Fruit fly (Drosophila melanogaster) whole organism: ENCODE measurements around the gene lectin-28C.

Experiments used
- CG8478 ChIP-seq: fragments of >200 bp; optimal IDR thresholded peaks from 2 replicates; lab custom pipeline; 2018; ENCODE audit warnings: inconsistent platforms
- Dll ChIP-seq: fragments of >200 bp; optimal IDR thresholded peaks from 2 replicates; lab custom pipeline; 2017
- EcR ChIP-seq, 2 experiments: fragments of >200 bp; optimal IDR thresholded peaks; 2 replicates each; lab custom pipeline; 2017; ENCODE audit warnings: missing biosample characterization in 2 of 2, missing genetic modification characterization in 2 of 2, missing genetic modification reagents in 2 of 2
- pan ChIP-seq: fragments of >200 bp; optimal IDR thresholded peaks from 2 replicates; lab custom pipeline; 2017
- psq ChIP-seq: fragments of >200 bp; optimal IDR thresholded peaks from 2 replicates; lab custom pipeline; 2017
- usp ChIP-seq: fragments of >200 bp; optimal IDR thresholded peaks from 2 replicates; lab custom pipeline; 2017; ENCODE audit warnings: missing biosample characterization, missing genetic modification characterization, mixed read lengths

The lectin-28C gene

dm6 chr2L:7827045-7828004 lies 29.6 kb upstream of the lectin-28C start, which contains the start of the genes Rack1 and mts:
Gene Rack1 (minus strand): TSS chr2L:7827315.
Gene mts (plus strand): TSS chr2L:7827650.
- TF ChIP-seq EcR (GFP tag; optimal IDR thresholded peaks at IDR 0.05; lab: Kevin White, UChicago) (no peak), pan (lab: Kevin White, UChicago) (no peak), CG8478 (lab: Kevin White, UChicago) (no peak), psq (no peak), Dll (lab: Kevin White, UChicago) (no peak), usp (GFP tag; lab: Kevin White, UChicago) (no peak)

- TF ChIP-seq Dll (lab: Kevin White, UChicago) (no peak), CG8478 (lab: Kevin White, UChicago) (peak; percentile 95)
Measured at dm6 chr2L:7828231-7828630, 28.6 kb upstream of the lectin-28C start.

- TF ChIP-seq EcR (GFP tag; optimal IDR thresholded peaks at IDR 0.05; lab: Kevin White, UChicago): no peak
- TF ChIP-seq CG8478 (lab: Kevin White, UChicago): no peak
Measured at dm6 chr2L:7828901-7829300, 28.0 kb upstream of the lectin-28C start.

dm6 chr2L:7833238-7833637 lies 23.6 kb upstream of the lectin-28C start:
- TF ChIP-seq CG8478 (lab: Kevin White, UChicago): no peak
- no peak for TF ChIP-seq EcR (GFP tag; optimal IDR thresholded peaks at IDR 0.05; lab: Kevin White, UChicago)
- no peak for TF ChIP-seq usp (GFP tag; lab: Kevin White, UChicago)
- no peak for TF ChIP-seq pan (lab: Kevin White, UChicago)
- TF ChIP-seq Dll (lab: Kevin White, UChicago): no peak
- no peak for TF ChIP-seq psq

DNA sequence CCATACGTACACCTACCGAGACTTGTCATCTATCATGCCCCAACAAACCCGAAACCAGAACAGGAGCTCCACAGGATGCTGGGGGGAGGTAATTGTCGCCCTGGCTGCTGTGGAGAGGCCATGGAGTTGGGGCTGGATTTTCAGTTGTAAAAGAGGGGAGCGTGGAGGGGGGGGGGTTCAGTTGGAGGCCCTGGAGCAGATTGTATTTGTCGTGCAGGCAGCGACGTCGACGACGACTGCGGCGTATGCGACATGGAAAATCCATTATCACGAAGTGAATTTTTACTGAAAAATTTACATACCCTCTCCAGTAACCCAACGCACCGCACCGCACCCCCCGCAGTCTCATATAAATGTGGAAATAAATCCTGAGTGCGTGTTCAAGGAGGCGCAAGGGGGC lies 23.2 kb upstream of the lectin-28C start:
- TF ChIP-seq CG8478 (lab: Kevin White, UChicago) (no peak), EcR (GFP tag; optimal IDR thresholded peaks at IDR 0.05; lab: Kevin White, UChicago) (no peak), usp (GFP tag; lab: Kevin White, UChicago) (no peak), Dll (lab: Kevin White, UChicago) (no peak), pan (lab: Kevin White, UChicago) (no peak), psq (no peak)

- TF ChIP-seq Dll (lab: Kevin White, UChicago) (no peak), pan (lab: Kevin White, UChicago) (no peak), EcR (GFP tag; optimal IDR thresholded peaks at IDR 0.05; lab: Kevin White, UChicago) (no peak), usp (GFP tag; lab: Kevin White, UChicago) (no peak), psq (no peak), CG8478 (lab: Kevin White, UChicago) (no peak)
Measured at dm6 chr2L:7838024-7838423, 18.9 kb upstream of the lectin-28C start.

- TF ChIP-seq usp (GFP tag; lab: Kevin White, UChicago) (no peak), CG8478 (lab: Kevin White, UChicago) (no peak), psq (no peak), Dll (lab: Kevin White, UChicago) (no peak), pan (lab: Kevin White, UChicago) (no peak), EcR (GFP tag; optimal IDR thresholded peaks at IDR 0.05; lab: Kevin White, UChicago) (no peak)
Measured at dm6 chr2L:7840152-7840551, 16.7 kb upstream of the lectin-28C start, which contains the start of gene CG14537. Gene CG14537 (plus strand): TSS chr2L:7840452.

dm6 chr2L:7841244-7841643 lies 15.6 kb upstream of the lectin-28C start:
- no peak for TF ChIP-seq psq
- no peak for TF ChIP-seq Dll (lab: Kevin White, UChicago)
- no peak for TF ChIP-seq CG8478 (lab: Kevin White, UChicago)
- TF ChIP-seq EcR (GFP tag; optimal IDR thresholded peaks at IDR 0.05; lab: Kevin White, UChicago): no peak
- no peak for TF ChIP-seq usp (GFP tag; lab: Kevin White, UChicago)

dm6 chr2L:7849472-7849871 lies 7.4 kb upstream of the lectin-28C start:
- TF ChIP-seq Dll (lab: Kevin White, UChicago): no peak
- no peak for TF ChIP-seq psq
- TF ChIP-seq EcR (GFP tag; optimal IDR thresholded peaks at IDR 0.05; lab: Kevin White, UChicago): no peak
- TF ChIP-seq usp (GFP tag; lab: Kevin White, UChicago): no peak
- no peak for TF ChIP-seq CG8478 (lab: Kevin White, UChicago)
- TF ChIP-seq pan (lab: Kevin White, UChicago): no peak

- TF ChIP-seq usp (GFP tag; lab: Kevin White, UChicago): no peak
- no peak for TF ChIP-seq psq
- TF ChIP-seq EcR (GFP tag; optimal IDR thresholded peaks at IDR 0.05; lab: Kevin White, UChicago): no peak
- TF ChIP-seq pan (lab: Kevin White, UChicago): no peak
- TF ChIP-seq Dll (lab: Kevin White, UChicago): no peak
- TF ChIP-seq CG8478 (lab: Kevin White, UChicago): no peak
Measured at dm6 chr2L:7850406-7850805, 6.5 kb upstream of the lectin-28C start.

DNA sequence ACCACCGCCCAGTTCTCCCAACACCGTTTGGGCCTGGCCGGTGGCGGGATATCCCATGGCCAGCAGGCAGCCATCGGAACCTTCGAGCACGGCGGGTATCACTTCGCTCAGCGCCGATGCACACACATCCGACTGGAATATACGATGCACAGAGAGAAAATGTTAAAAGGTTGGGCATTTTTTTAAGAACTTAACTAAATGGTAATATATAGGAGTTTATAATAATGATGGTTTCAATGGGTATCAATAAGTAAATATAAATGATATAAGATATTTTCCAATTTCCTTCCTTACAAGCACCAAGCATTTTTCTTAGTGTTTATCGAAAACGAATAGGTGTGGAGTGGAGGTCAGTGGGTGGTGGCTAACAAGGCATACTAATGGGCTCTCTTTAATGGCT lies 5.3 kb upstream of the lectin-28C start:
- TF ChIP-seq pan (lab: Kevin White, UChicago): no peak
- TF ChIP-seq CG8478 (lab: Kevin White, UChicago): no peak
- TF ChIP-seq Dll (lab: Kevin White, UChicago): no peak
- TF ChIP-seq usp (GFP tag; lab: Kevin White, UChicago): no peak

- TF ChIP-seq psq (no peak), pan (lab: Kevin White, UChicago) (no peak), usp (GFP tag; lab: Kevin White, UChicago) (no peak), Dll (lab: Kevin White, UChicago) (no peak), EcR (GFP tag; optimal IDR thresholded peaks at IDR 0.05; lab: Kevin White, UChicago) (no peak), CG8478 (lab: Kevin White, UChicago) (no peak)
Measured at dm6 chr2L:7855108-7855507, 1.8 kb upstream of the lectin-28C start, which contains the start of gene CG14535. Gene CG14535 (minus strand): TSS chr2L:7855475.
